Worm (Caenorhabditis elegans) whole organism, early embryonic: ENCODE measurements around the gene C01G5.3.

Source experiments
- B0310.2 ChIP-seq: sonication (generic microtip); optimal IDR thresholded peaks from 2 replicates; lab custom pipeline; 2016; ENCODE audit warnings: mild to moderate bottlenecking, missing genetic modification characterization, missing compliant biosample characterization
- aly-1 ChIP-seq: sonication (generic microtip); optimal IDR thresholded peaks from 2 replicates; lab custom pipeline; 2016; ENCODE audit warnings: missing genetic modification characterization, missing compliant biosample characterization
- ama-1 ChIP-seq: fragments of 150-350 bp; optimal IDR thresholded peaks from 2 replicates; lab custom pipeline; 2014
- ceh-13 ChIP-seq: fragments of 200-800 bp; sonication (Bioruptor generic); optimal IDR thresholded peaks from 2 replicates; lab custom pipeline; 2018; ENCODE audit warnings: mild to moderate bottlenecking, missing genetic modification characterization, missing compliant biosample characterization
- ets-7 ChIP-seq: sonication (generic microtip); optimal IDR thresholded peaks from 2 replicates; lab custom pipeline; 2016; ENCODE audit warnings: missing genotype, missing genetic modification characterization, missing compliant biosample characterization
- flt-1 ChIP-seq: fragments of 200-800 bp; sonication (Bioruptor generic); IDR thresholded peaks from 2 replicates; pipeline ENCODE4 v1.3.6; 2022; ENCODE audit warnings: missing genetic modification characterization, missing compliant biosample characterization
- tbx-37 ChIP-seq: fragments of 200-800 bp; sonication (Bioruptor generic); conservative IDR thresholded peaks from 2 replicates; pipeline ENCODE4 v1.3.6; 2022; ENCODE audit warnings: missing genetic modification reagents, missing genetic modification characterization, missing compliant biosample characterization

DNA sequence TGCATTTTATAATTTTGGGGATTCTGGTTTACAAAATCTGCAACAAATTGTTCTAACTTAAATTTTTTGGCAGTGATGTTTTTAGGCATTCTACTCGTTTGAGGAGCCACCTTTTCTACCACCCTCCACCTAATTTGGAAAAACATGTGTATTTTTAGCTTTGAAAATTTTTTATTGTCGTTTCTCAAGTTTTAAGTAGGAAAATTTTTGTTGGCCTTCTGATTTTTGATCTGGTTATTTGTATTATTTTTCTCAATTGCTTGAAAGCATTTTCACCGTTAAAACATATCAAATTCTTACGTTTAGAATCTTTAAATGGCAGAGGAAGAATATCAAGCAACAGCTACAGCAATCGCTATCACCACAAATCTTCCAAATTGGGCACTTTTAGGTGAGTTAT lies 18.1 kb upstream of the C01G5.3 start, which contains the start of gene C01G5.7:
- TF ChIP-seq flt-1 (no peak), B0310.2 (tag; lab: Kevin White, UChicago) (no peak), ceh-13 (GFP tag; lab: Kevin White, UChicago) (no peak), ets-7 (tag; lab: Kevin White, UChicago) (no peak), ama-1 (lab: Kevin White, UChicago) (no peak), tbx-37 (GFP tag; lab: Robert Waterston, UW) (no peak), aly-1 (tag; lab: Kevin White, UChicago) (no peak)
